In genomic region chr3R:30754488-30755223, dm6 we compare ENCODE assay signal across 2 fruit fly cellular contexts.
TF ChIP-seq lines count a peak whose summit lies in the region.

No protein-coding gene starts in this region.

- no peak for TF ChIP-seq CTCF in whole organism, embryonic (GFP tag; optimal IDR thresholded peaks at IDR 0.05; lab: Kevin White, UChicago)

TF ChIP-seq in whole organism, embryonic, 481 proteins besides CTCF, POLR2A, EP300 and RAD21:
- TF ChIP-seq trh (GFP tag; optimal IDR thresholded peaks at IDR 0.05; lab: Kevin White, UChicago) (no peak), Taf1 (GFP tag; IDR thresholded peaks at IDR 0.05; lab: Robert Waterston, UW) (no peak), ttk (GFP tag; IDR thresholded peaks at IDR 0.05; lab: Robert Waterston, UW) (no peak), tll (GFP tag; optimal IDR thresholded peaks at IDR 0.05; lab: Kevin White, UChicago) (peak in 1 of 2 experiments; percentile 84), CG2712 (tag; optimal IDR thresholded peaks at IDR 0.05; lab: Kevin White, UChicago) (peak; percentile 3), CG8765 (GFP tag; IDR thresholded peaks at IDR 0.05; lab: Robert Waterston, UW) (0 out of 2 replicates have a peak, but pooled peaks have one; percentile 8), CG4404 (GFP tag; IDR thresholded peaks at IDR 0.05; lab: Robert Waterston, UW) (0 out of 2 replicates have a peak, but pooled peaks have one; percentile 30), psq (GFP tag; optimal IDR thresholded peaks at IDR 0.05; lab: Kevin White, UChicago) (no peak), CG7963 (GFP tag; IDR thresholded peaks at IDR 0.05; lab: Robert Waterston, UW; ENCODE audit: partially characterized antibody) (no peak), Med (GFP tag; lab: Kevin White, UChicago) (peak; percentile 46), CG18764 (GFP tag; optimal IDR thresholded peaks at IDR 0.05; lab: Kevin White, UChicago) (no peak), CG16813 (GFP tag; IDR thresholded peaks at IDR 0.05; lab: Robert Waterston, UW; ENCODE audit: partially characterized antibody) (no peak), D19A (tag; optimal IDR thresholded peaks at IDR 0.05; lab: Kevin White, UChicago) (no peak), hkb (optimal IDR thresholded peaks at IDR 0.05; lab: Kevin White, UChicago) (no peak), hkb (GFP tag; IDR thresholded peaks at IDR 0.05; lab: Robert Waterston, UW) (no peak), BEAF-32 (GFP tag; optimal IDR thresholded peaks at IDR 0.05; lab: Kevin White, UChicago) (no peak), twi (tag; optimal IDR thresholded peaks at IDR 0.05; lab: Kevin White, UChicago) (peak; percentile 96), prd (optimal IDR thresholded peaks at IDR 0.05; lab: Kevin White, UChicago) (no peak), prd (GFP tag; IDR thresholded peaks at IDR 0.05; lab: Robert Waterston, UW) (peak; percentile 67), ssp (GFP tag; IDR thresholded peaks at IDR 0.05; lab: Robert Waterston, UW) (0 out of 2 replicates have a peak, but pooled peaks have one; percentile 6), sima (GFP tag; optimal IDR thresholded peaks at IDR 0.05; lab: Kevin White, UChicago) (no peak), CG7928 (GFP tag; optimal IDR thresholded peaks at IDR 0.05; lab: Kevin White, UChicago) (no peak)
TF ChIP-seq in whole organism, embryonic: peak in this region for 8.

TF ChIP-seq in whole organism, prepupa, 60 proteins besides CTCF, POLR2A, EP300 and RAD21:
- TF ChIP-seq CG16779 (tag; optimal IDR thresholded peaks at IDR 0.05; lab: Kevin White, UChicago) (no peak), pdm3 (GFP tag; optimal IDR thresholded peaks at IDR 0.05; lab: Kevin White, UChicago) (no peak), svp (GFP tag; lab: Kevin White, UChicago) (peak; percentile 62)
TF ChIP-seq in whole organism, prepupa: peak in this region for 1.
